Worm (Caenorhabditis elegans): ENCODE measurements around the gene C24A3.4.

C24A3.4 gene

ce11 chrX:8969111-8970048 lies 22.8 kb upstream of the C24A3.4 start (continued):
- TF ChIP-seq madf-3 (GFP tag; IDR thresholded peaks at IDR 0.05) (peak; percentile 54; the same call in 1 of the 2 replicates), ZK185.1 (tag; optimal IDR thresholded peaks at IDR 0.05; ENCODE audit: poor library complexity, severe bottlenecking) (peak; percentile 54), let-526 (GFP tag; IDR thresholded peaks at IDR 0.05) (no peak), hlh-12 (tag; optimal IDR thresholded peaks at IDR 0.05) (no peak), hlh-26 (GFP tag; conservative IDR thresholded peaks at IDR 0.05) (no peak), attf-5 (GFP tag; optimal IDR thresholded peaks at IDR 0.05) (peak; percentile 36), nhr-120 (GFP tag; IDR thresholded peaks at IDR 0.05) (no peak), madf-8 (GFP tag; conservative IDR thresholded peaks at IDR 0.05) (no peak), ceh-40 (GFP tag; IDR thresholded peaks at IDR 0.05) (peak; percentile 61; the same call in 1 of the 2 replicates), Y56A3A.18 (GFP tag; IDR thresholded peaks at IDR 0.05) (0 out of 2 replicates have a peak, but pooled peaks have one; percentile 75), Y79H2A.3 (GFP tag; conservative IDR thresholded peaks at IDR 0.05) (no peak), snpc-1.3 (tag; optimal IDR thresholded peaks at IDR 0.05; ENCODE audit: insufficient read depth) (no peak), die-1 (tag; optimal IDR thresholded peaks at IDR 0.05) (peak; percentile 87), lsy-27 (tag; optimal IDR thresholded peaks at IDR 0.05; ENCODE audit: borderline replicate concordance, insufficient read depth) (no peak), repo-1 (tag; optimal IDR thresholded peaks at IDR 0.05) (no peak), dpff-1 (tag; optimal IDR thresholded peaks at IDR 0.05) (no peak), F22D6.2 (tag; optimal IDR thresholded peaks at IDR 0.05) (peak; percentile 6), B0336.3 (GFP tag; IDR thresholded peaks at IDR 0.05) (no peak; the same call in 1 of the 2 replicates), let-607 (tag; optimal IDR thresholded peaks at IDR 0.05) (peak in 1 of 2 experiments; percentile 31), F33H1.4 (GFP tag; IDR thresholded peaks at IDR 0.05) (no peak), K12H6.12 (tag; optimal IDR thresholded peaks at IDR 0.05) (no peak), B0019.2 (GFP tag; conservative IDR thresholded peaks at IDR 0.05) (no peak), somi-1 (GFP tag; optimal IDR thresholded peaks at IDR 0.05) (peak; percentile 13), rpc-1 (optimal IDR thresholded peaks at IDR 0.05) (peak; percentile 81), rpc-1 (tag; optimal IDR thresholded peaks at IDR 0.05) (peak; percentile 87), ceh-100 (GFP tag; IDR thresholded peaks at IDR 0.05) (no peak), fkh-3 (tag; optimal IDR thresholded peaks at IDR 0.05) (no peak), Y53F4B.3 (GFP tag; IDR thresholded peaks at IDR 0.05) (no peak), B0261.1 (tag; optimal IDR thresholded peaks at IDR 0.05) (peak; percentile 89), ztf-25 (GFP tag; IDR thresholded peaks at IDR 0.05) (no peak; the same call in 1 of the 2 replicates), mxl-1 (tag; optimal IDR thresholded peaks at IDR 0.05) (no peak), rcor-1 (GFP tag; IDR thresholded peaks at IDR 0.05) (no peak)

DNA sequence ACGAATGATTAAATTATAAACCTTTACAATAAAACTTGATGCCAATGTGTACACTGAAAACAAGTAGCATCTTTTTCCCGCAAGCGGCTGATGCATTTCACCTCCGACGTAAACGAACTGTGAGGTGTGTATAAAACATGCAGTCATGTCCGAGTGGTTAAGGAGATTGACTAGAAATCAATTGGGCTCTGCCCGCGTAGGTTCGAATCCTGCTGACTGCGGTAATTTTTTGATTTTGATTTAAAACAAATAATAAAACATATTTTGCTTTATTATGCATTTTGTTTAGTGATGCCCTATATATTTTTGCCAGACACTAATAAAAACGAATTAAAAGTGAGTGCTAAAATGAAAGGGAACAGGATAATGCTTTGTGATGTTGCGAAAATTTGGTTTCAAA lies 20.7 kb upstream of the C24A3.4 start:
- peak; percentile 43 for TF ChIP-seq somi-1 (GFP tag; optimal IDR thresholded peaks at IDR 0.05)
- no peak for TF ChIP-seq F57C9.4 (tag; optimal IDR thresholded peaks at IDR 0.05)
- peak; percentile 86 for TF ChIP-seq him-1 (tag; optimal IDR thresholded peaks at IDR 0.05)
- no peak for TF ChIP-seq madf-3 (GFP tag; IDR thresholded peaks at IDR 0.05)
- 0 out of 2 replicates have a peak, but pooled peaks have one; percentile 34 for TF ChIP-seq hsf-1 (GFP tag; IDR thresholded peaks at IDR 0.05)
- TF ChIP-seq egl-44 (GFP tag; IDR thresholded peaks at IDR 0.05), result no peak
- no peak for TF ChIP-seq K12H6.12 (tag; optimal IDR thresholded peaks at IDR 0.05)
- TF ChIP-seq F10E7.11 (tag; optimal IDR thresholded peaks at IDR 0.05), result no peak
- TF ChIP-seq egrh-3 (GFP tag; IDR thresholded peaks at IDR 0.05), result no peak
- TF ChIP-seq mes-4 (tag; optimal IDR thresholded peaks at IDR 0.05), result peak; percentile 45
- no peak for TF ChIP-seq snpc-4 (GFP tag; optimal IDR thresholded peaks at IDR 0.05)
- TF ChIP-seq snpc-4 (tag; optimal IDR thresholded peaks at IDR 0.05), result peak in 2 of 4 experiments; percentile 35 to 66
- TF ChIP-seq unc-130 (GFP tag; optimal IDR thresholded peaks at IDR 0.05), result peak; percentile 32
- TF ChIP-seq repo-1 (tag; optimal IDR thresholded peaks at IDR 0.05), result no peak
- TF ChIP-seq aptf-2 (GFP tag; conservative IDR thresholded peaks at IDR 0.05), result no peak
- 0 out of 2 replicates have a peak, but pooled peaks have one; percentile 25 for TF ChIP-seq let-526 (GFP tag; IDR thresholded peaks at IDR 0.05)
- TF ChIP-seq rpc-1 (optimal IDR thresholded peaks at IDR 0.05), result peak; percentile 96
- peak; percentile 95 for TF ChIP-seq rpc-1 (tag; optimal IDR thresholded peaks at IDR 0.05)
- no peak for TF ChIP-seq ztf-6 (GFP tag; IDR thresholded peaks at IDR 0.05)
- no peak for TF ChIP-seq F33H1.4 (GFP tag; IDR thresholded peaks at IDR 0.05)
- peak; percentile 0 for TF ChIP-seq tlf-1 (GFP tag; optimal IDR thresholded peaks at IDR 0.05)
- peak; percentile 76 for TF ChIP-seq F23B12.7 (tag; optimal IDR thresholded peaks at IDR 0.05; ENCODE audit: insufficient read depth)
- TF ChIP-seq ceh-40 (GFP tag; IDR thresholded peaks at IDR 0.05), result no peak
